Worm (Caenorhabditis elegans) whole organism, mixed stage, embryonic: ENCODE measurements around the gene Y48A6B.3.

Source experiments
- elt-3 ChIP-seq: fragments of 150-350 bp; optimal IDR thresholded peaks from 2 replicates; lab custom pipeline; 2014; ENCODE audit warnings: missing biosample characterization, missing genetic modification characterization
- hlh-1 ChIP-seq: fragments of 150-350 bp; optimal IDR thresholded peaks from 2 replicates; lab custom pipeline; 2014; ENCODE audit warnings: missing biosample characterization, missing genetic modification reagents, missing genetic modification characterization
- mab-5 ChIP-seq: fragments of 150-350 bp; optimal IDR thresholded peaks from 2 replicates; lab custom pipeline; 2014; ENCODE audit warnings: missing biosample characterization, missing genetic modification characterization
- mep-1 ChIP-seq: fragments of 150-350 bp; optimal IDR thresholded peaks from 2 replicates; lab custom pipeline; 2017; ENCODE audit warnings: missing biosample characterization, missing genetic modification reagents, missing genetic modification characterization, inconsistent platforms
- mls-2 ChIP-seq: sonication (generic microtip); optimal IDR thresholded peaks from 2 replicates; lab custom pipeline; 2016; ENCODE audit warnings: mild to moderate bottlenecking, missing genetic modification characterization, moderate library complexity, missing compliant biosample characterization
- nhr-12 ChIP-seq: fragments of 150-350 bp; optimal IDR thresholded peaks from 2 replicates; lab custom pipeline; 2014; ENCODE audit warnings: missing biosample characterization, missing genetic modification characterization
- nhr-28 ChIP-seq: fragments of 150-350 bp; optimal IDR thresholded peaks from 2 replicates; lab custom pipeline; 2014; ENCODE audit warnings: missing biosample characterization, missing genetic modification characterization
- unc-62 ChIP-seq: fragments of 150-350 bp; optimal IDR thresholded peaks from 2 replicates; lab custom pipeline; 2014; ENCODE audit warnings: missing biosample characterization, missing genetic modification reagents, missing genetic modification characterization

DNA sequence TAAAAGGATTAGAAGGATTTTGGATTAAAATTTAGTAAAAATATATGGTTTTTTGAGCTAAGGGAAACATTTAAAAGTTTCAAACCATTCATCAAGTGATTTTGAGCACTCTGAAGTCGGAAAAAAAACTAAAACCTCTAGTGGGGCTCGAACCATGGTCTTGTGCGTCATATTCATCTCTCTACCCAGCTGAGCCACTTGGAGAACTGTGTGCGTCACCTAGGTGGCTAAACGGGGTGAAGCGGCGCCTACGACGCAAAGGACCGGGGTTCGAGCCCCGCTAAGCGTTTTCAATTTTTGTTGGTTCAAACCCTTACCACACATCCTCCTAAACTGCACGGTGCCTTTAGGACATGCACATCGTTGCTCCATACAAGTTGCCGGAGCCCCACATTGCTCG is 47.6 kb upstream of the Y48A6B.3 start:
- TF ChIP-seq mep-1 (tag; lab: Kevin White, UChicago) (no peak), nhr-28 (no peak), unc-62 (GFP tag; lab: Kevin White, UChicago) (no peak), elt-3 (no peak), nhr-12 (tag; lab: Kevin White, UChicago) (no peak), mab-5 (no peak), hlh-1 (tag; lab: Kevin White, UChicago) (no peak), mls-2 (no peak)
